Worm (Caenorhabditis elegans) whole organism, early embryonic: Measurements from ENCODE around the gene F19F10.1.

Source experiments
- ama-1 ChIP-seq: fragments of 150-350 bp; optimal IDR thresholded peaks from 2 replicates; lab custom pipeline; 2014
- scrt-1 ChIP-seq: fragments of 200-800 bp; sonication (Bioruptor generic); IDR thresholded peaks from 2 replicates; pipeline ENCODE4 v1.3.6; 2022; ENCODE audit warnings: missing genetic modification characterization, missing compliant biosample characterization
- tbx-11 ChIP-seq: fragments of 200-800 bp; sonication (Bioruptor generic); IDR thresholded peaks from 2 replicates; pipeline ENCODE4 v1.3.6; 2022; ENCODE audit warnings: missing genetic modification characterization, missing compliant biosample characterization

DNA sequence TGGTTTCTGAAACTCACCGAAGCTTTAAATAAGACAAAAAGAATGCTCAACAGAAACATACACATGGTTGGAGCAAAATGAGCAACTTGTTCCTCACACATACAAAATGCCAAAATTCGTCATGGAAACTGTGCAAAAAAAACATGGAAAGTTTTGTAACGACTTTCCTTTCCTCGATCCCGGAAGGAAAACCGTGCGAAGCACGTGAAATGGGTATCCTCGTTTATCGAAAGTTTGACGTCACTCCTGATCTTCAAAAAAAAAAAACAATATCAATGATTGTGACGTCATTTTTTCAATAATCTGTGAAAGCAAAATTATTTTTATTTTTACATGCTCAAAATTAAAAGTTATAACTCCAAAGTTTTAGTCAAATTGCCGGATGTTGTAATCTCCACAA is 7.2 kb downstream of the F19F10.1 start, which contains the start of gene clec-212:
- TF ChIP-seq scrt-1 (no peak), ama-1 (lab: Kevin White, UChicago) (no peak), tbx-11 (GFP tag; lab: Robert Waterston, UW) (no peak)
